Worm (Caenorhabditis elegans) whole organism, L4/young adult: ENCODE data around the gene rha-1.

ENCODE experiments used
- dao-5 ChIP-seq: sonication (generic microtip); optimal IDR thresholded peaks from 2 replicates; lab custom pipeline; 2016; ENCODE audit warnings: missing genotype, missing genetic modification characterization, moderate library complexity, missing compliant biosample characterization
- him-1 ChIP-seq: sonication (generic microtip); optimal IDR thresholded peaks from 2 replicates; lab custom pipeline; 2016; ENCODE audit warnings: missing genotype, missing genetic modification reagents, missing genetic modification characterization, missing compliant biosample characterization

DNA sequence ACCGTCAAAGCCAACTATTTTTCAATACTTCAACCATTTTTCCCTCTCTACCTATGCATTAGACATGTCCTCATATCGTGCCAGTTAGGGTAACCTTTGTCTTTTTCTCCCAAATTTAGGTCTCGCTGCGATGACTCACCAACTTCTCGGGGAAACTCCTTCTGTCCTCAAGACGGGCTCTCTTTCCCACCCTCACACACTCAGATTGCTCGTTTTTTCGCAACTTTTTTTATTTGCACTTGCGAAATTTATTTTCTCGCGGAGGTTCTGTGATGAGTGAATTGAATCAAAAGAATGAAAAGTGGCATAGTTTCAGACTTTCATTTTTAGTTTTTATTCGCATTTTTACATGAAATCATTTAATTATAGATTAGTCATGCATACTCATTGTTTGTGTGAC lies 36.9 kb upstream of the rha-1 start:
- TF ChIP-seq him-1 (tag; lab: Kevin White, UChicago) = no peak
- no peak for TF ChIP-seq dao-5 (tag; lab: Kevin White, UChicago)
